Worm (Caenorhabditis elegans): ENCODE results near the gene col-155.
A peak's percentile ranks its signal among the peaks of the same experiment; 100 is the strongest.

col-155 gene

ce11 chrV:11412125-11412524 is 22.4 kb upstream of the col-155 start (continued):
- TF ChIP-seq fkh-10 (GFP tag; optimal IDR thresholded peaks at IDR 0.05) (no peak), lir-3 (tag; optimal IDR thresholded peaks at IDR 0.05; ENCODE audit: poor library complexity) (no peak), mep-1 (tag; optimal IDR thresholded peaks at IDR 0.05) (peak; percentile 35), ztf-11 (tag; optimal IDR thresholded peaks at IDR 0.05) (no peak), ces-1 (GFP tag; optimal IDR thresholded peaks at IDR 0.05) (no peak), unc-130 (tag; optimal IDR thresholded peaks at IDR 0.05) (peak; percentile 41), elt-3 (tag; optimal IDR thresholded peaks at IDR 0.05) (peak in 2 of 6 experiments; percentile 19 to 23), nhr-11 (tag; optimal IDR thresholded peaks at IDR 0.05) (no peak), lin-15B (tag; optimal IDR thresholded peaks at IDR 0.05) (no peak), zag-1 (tag; optimal IDR thresholded peaks at IDR 0.05) (no peak), tbx-2 (tag; optimal IDR thresholded peaks at IDR 0.05) (no peak), dsc-1 (tag; optimal IDR thresholded peaks at IDR 0.05) (no peak), nhr-20 (tag; optimal IDR thresholded peaks at IDR 0.05) (peak; percentile 72), nhr-90 (tag; optimal IDR thresholded peaks at IDR 0.05; ENCODE audit: poor library complexity) (peak; percentile 61), fkh-8 (tag; optimal IDR thresholded peaks at IDR 0.05) (no peak), C16A3.4 (tag; optimal IDR thresholded peaks at IDR 0.05) (peak; percentile 19), blmp-1 (tag; optimal IDR thresholded peaks at IDR 0.05) (no peak), zip-4 (GFP tag; optimal IDR thresholded peaks at IDR 0.05) (no peak), skn-1 (tag; optimal IDR thresholded peaks at IDR 0.05) (peak; percentile 33), nhr-77 (tag; optimal IDR thresholded peaks at IDR 0.05) (peak; percentile 51), pag-3 (tag; optimal IDR thresholded peaks at IDR 0.05; ENCODE audit: borderline replicate concordance, insufficient read depth) (no peak), ceh-88 (GFP tag; IDR thresholded peaks at IDR 0.05) (no peak), unc-30 (tag; optimal IDR thresholded peaks at IDR 0.05) (no peak), aly-2 (tag; optimal IDR thresholded peaks at IDR 0.05) (no peak), lin-39 (tag; optimal IDR thresholded peaks at IDR 0.05) (no peak), nhr-28 (tag; optimal IDR thresholded peaks at IDR 0.05) (no peak), C34B4.2 (tag; optimal IDR thresholded peaks at IDR 0.05) (no peak), fkh-4 (tag; optimal IDR thresholded peaks at IDR 0.05; ENCODE audit: borderline replicate concordance) (no peak), efl-1 (optimal IDR thresholded peaks at IDR 0.05) (peak; percentile 11 to 46), efl-1 (GFP tag; optimal IDR thresholded peaks at IDR 0.05 in 1 of 2) (peak; percentile 23 to 93), unc-98 (GFP tag; IDR thresholded peaks at IDR 0.05) (peak; percentile 43), vab-15 (tag; optimal IDR thresholded peaks at IDR 0.05) (no peak), ztf-4 (tag; optimal IDR thresholded peaks at IDR 0.05) (no peak), dpl-1 (GFP tag; optimal IDR thresholded peaks at IDR 0.05) (peak; percentile 16 to 31 (median 20)), Y116A8C.19 (tag; optimal IDR thresholded peaks at IDR 0.05; ENCODE audit: borderline replicate concordance) (no peak), F16B12.6 (tag; optimal IDR thresholded peaks at IDR 0.05) (no peak), nhr-84 (tag; optimal IDR thresholded peaks at IDR 0.05) (no peak), sup-37 (GFP tag; optimal IDR thresholded peaks at IDR 0.05) (peak; percentile 9), swsn-7 (tag; optimal IDR thresholded peaks at IDR 0.05) (peak; percentile 42), nhr-71 (tag; optimal IDR thresholded peaks at IDR 0.05) (peak; percentile 71), tlp-1 (tag; optimal IDR thresholded peaks at IDR 0.05) (no peak)

DNA sequence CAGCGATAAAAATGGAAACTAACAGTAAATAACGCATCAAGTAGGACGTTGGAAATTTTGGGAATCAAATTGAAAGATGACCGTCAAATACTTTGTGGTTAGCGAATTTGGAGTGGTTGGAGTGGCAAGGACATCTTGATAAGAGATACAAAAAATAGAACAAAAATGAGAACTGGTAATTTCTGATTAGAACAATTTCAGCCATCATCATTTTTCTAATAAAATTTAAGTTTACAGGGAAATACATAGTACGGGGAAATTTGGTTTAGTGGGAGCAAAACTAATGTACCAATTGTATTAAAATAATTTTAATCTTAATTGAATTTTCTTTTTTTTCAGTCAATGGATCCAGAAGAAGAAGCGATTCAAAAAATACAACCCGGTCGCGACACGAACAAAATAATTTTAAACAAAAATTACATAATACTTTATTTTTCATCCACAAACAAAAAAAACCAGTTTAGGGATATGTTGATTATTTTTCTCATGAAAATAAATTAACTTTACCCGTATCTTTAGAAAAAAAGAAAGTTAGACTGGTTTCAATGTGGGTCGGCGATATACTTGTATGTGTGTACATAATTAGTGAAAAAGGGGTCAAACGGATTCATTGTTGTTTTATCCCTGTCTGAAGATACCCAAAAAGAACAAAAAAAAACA is 21.4 kb upstream of the col-155 start, which contains the start of the genes K03B8.8 and grl-3:
Gene K03B8.8 (minus strand): TSS at position 101 of the 660 bp plus-strand sequence.
Gene grl-3 (plus strand): TSS at position 610 of the 660 bp plus-strand sequence.
- TF ChIP-seq hpl-2 (GFP tag; optimal IDR thresholded peaks at IDR 0.05): no peak
- no peak for TF ChIP-seq isw-1 (GFP tag; IDR thresholded peaks at IDR 0.05)
- TF ChIP-seq ama-1 (optimal IDR thresholded peaks at IDR 0.05): no peak
- TF ChIP-seq ets-5 (GFP tag; IDR thresholded peaks at IDR 0.05): no peak
- no peak for TF ChIP-seq unc-62 (GFP tag; optimal IDR thresholded peaks at IDR 0.05)
- no peak for TF ChIP-seq ceh-88 (GFP tag; IDR thresholded peaks at IDR 0.05)
- no peak for TF ChIP-seq lsy-2 (tag; optimal IDR thresholded peaks at IDR 0.05)
- TF ChIP-seq unc-30 (tag; optimal IDR thresholded peaks at IDR 0.05): no peak
- no peak for TF ChIP-seq fos-1 (tag; optimal IDR thresholded peaks at IDR 0.05)
- no peak for TF ChIP-seq fkh-8 (tag; optimal IDR thresholded peaks at IDR 0.05)
- no peak for TF ChIP-seq nhr-90 (tag; optimal IDR thresholded peaks at IDR 0.05; ENCODE audit: poor library complexity)
- no peak for TF ChIP-seq C34B4.2 (tag; optimal IDR thresholded peaks at IDR 0.05)
